Worm (Caenorhabditis elegans) whole organism, L1 larva: Measurements from ENCODE around the gene ell-1.
A peak's percentile ranks its signal among the peaks of the same experiment; 100 is the strongest.
"Not testable (repeated sequence)": the region's sequence is repeated elsewhere in the genome, so short reads cannot be mapped to it uniquely, and the experiment has no call there.

Experiments used
- C16A3.4 ChIP-seq: fragments of 150-350 bp; optimal IDR thresholded peaks from 2 replicates; lab custom pipeline; 2014; ENCODE audit warnings: missing biosample characterization, missing genetic modification characterization
- C34B4.2 ChIP-seq: sonication (generic microtip); optimal IDR thresholded peaks from 2 replicates; lab custom pipeline; 2017; ENCODE audit warnings: mild to moderate bottlenecking, missing genetic modification characterization, missing compliant biosample characterization
- alr-1 ChIP-seq: fragments of 200-800 bp; sonication (Bioruptor generic); optimal IDR thresholded peaks from 2 replicates; lab custom pipeline; 2018; ENCODE audit warnings: borderline replicate concordance, mild to moderate bottlenecking, missing genetic modification characterization, missing compliant biosample characterization
- blmp-1 ChIP-seq: fragments of 150-350 bp; optimal IDR thresholded peaks from 2 replicates; lab custom pipeline; 2014; ENCODE audit warnings: missing biosample characterization, missing genetic modification characterization
- ceh-63 ChIP-seq: fragments of 200-800 bp; sonication (Bioruptor generic); optimal IDR thresholded peaks from 2 replicates; lab custom pipeline; 2018; ENCODE audit warnings: mild to moderate bottlenecking, missing genetic modification characterization, missing compliant biosample characterization
- ceh-8 ChIP-seq: fragments of 200-800 bp; sonication (Bioruptor generic); optimal IDR thresholded peaks from 2 replicates; lab custom pipeline; 2018; ENCODE audit warnings: mild to moderate bottlenecking, missing genetic modification characterization, moderate library complexity, missing compliant biosample characterization
- ceh-82 ChIP-seq, 3 experiments: fragments of 150-350 bp in 1 of 3; sonication (generic microtip) in 2 of 3; optimal IDR thresholded peaks; 2 replicates each; lab custom pipeline; 2014 to 2017; ENCODE audit warnings: missing biosample characterization in 3 of 3, missing genetic modification characterization in 3 of 3
- ceh-88 ChIP-seq: fragments of 200-800 bp; sonication (Bioruptor generic); IDR thresholded peaks from 2 replicates; pipeline ENCODE4 v1.3.6; 2022; ENCODE audit warnings: missing genetic modification characterization, missing compliant biosample characterization
- dpl-1 ChIP-seq, 3 experiments: fragments of 150-350 bp in 2 of 3; sonication (generic microtip) in 1 of 3; optimal IDR thresholded peaks; 2 replicates each; lab custom pipeline; 2014 to 2017; ENCODE audit warnings: missing biosample characterization in 3 of 3, missing genetic modification characterization in 3 of 3, missing genetic modification reagents in 3 of 3
- efl-1 ChIP-seq, 4 experiments: fragments of 150-350 bp; optimal IDR thresholded peaks in 3 of 4; peaks in 1 of 4; 1 replicate in 1 of 4; 2 replicates in 3 of 4; lab custom pipeline; 2014; ENCODE audit warnings: missing biosample characterization in 2 of 4, missing genetic modification characterization in 2 of 4, missing genetic modification reagents in 2 of 4
- efl-3 ChIP-seq: fragments of 200-800 bp; sonication (Bioruptor generic); optimal IDR thresholded peaks from 2 replicates; lab custom pipeline; 2018; ENCODE audit warnings: mild to moderate bottlenecking, missing genetic modification characterization, missing compliant biosample characterization
- egl-13 ChIP-seq: sonication (generic microtip); optimal IDR thresholded peaks from 2 replicates; lab custom pipeline; 2016; ENCODE audit warnings: missing genotype, missing genetic modification reagents, missing genetic modification characterization, missing compliant biosample characterization
- elt-2 ChIP-seq: sonication (generic microtip); optimal IDR thresholded peaks from 2 replicates; lab custom pipeline; 2016; ENCODE audit warnings: missing genetic modification characterization, mild to moderate bottlenecking, inconsistent platforms, missing compliant biosample characterization, missing genetic modification reagents
- ets-5 ChIP-seq: fragments of 200-800 bp; sonication (Bioruptor generic); IDR thresholded peaks from 2 replicates; pipeline ENCODE4 v1.3.6; 2022; ENCODE audit warnings: missing genetic modification characterization, missing compliant biosample characterization
- fkh-10 ChIP-seq: sonication (generic microtip); optimal IDR thresholded peaks from 2 replicates; lab custom pipeline; 2017; ENCODE audit warnings: missing biosample characterization, missing genetic modification reagents, missing genetic modification characterization
- fkh-8 ChIP-seq: sonication (generic microtip); optimal IDR thresholded peaks from 2 replicates; lab custom pipeline; 2016; ENCODE audit warnings: mild to moderate bottlenecking, missing genetic modification characterization, missing compliant biosample characterization
- grh-1 ChIP-seq: fragments of 200-800 bp; sonication (Bioruptor generic); IDR thresholded peaks from 2 replicates; pipeline ENCODE4 v1.3.6; 2022; ENCODE audit warnings: missing genetic modification reagents, missing genetic modification characterization, missing compliant biosample characterization
- hlh-4 ChIP-seq: sonication (generic microtip); optimal IDR thresholded peaks from 2 replicates; lab custom pipeline; 2016; ENCODE audit warnings: mild to moderate bottlenecking, missing genetic modification characterization, missing compliant biosample characterization
- hpl-2 ChIP-seq: fragments of 150-350 bp; optimal IDR thresholded peaks from 2 replicates; lab custom pipeline; 2014; ENCODE audit warnings: missing biosample characterization, missing genetic modification reagents, missing genetic modification characterization
- lin-35 ChIP-seq, 2 experiments: fragments of 150-350 bp; optimal IDR thresholded peaks; 2 replicates each; lab custom pipeline; 2014; ENCODE audit warnings: missing biosample characterization in 2 of 2, missing genetic modification characterization in 2 of 2, missing genetic modification reagents in 2 of 2
- lsy-2 ChIP-seq, 2 experiments: fragments of 150-350 bp; optimal IDR thresholded peaks; 2 replicates each; lab custom pipeline; 2014; ENCODE audit warnings: missing biosample characterization in 2 of 2, missing genetic modification characterization in 2 of 2
- mdl-1 ChIP-seq, 2 experiments: fragments of 150-350 bp; optimal IDR thresholded peaks; 2 replicates each; lab custom pipeline; 2014 to 2017; ENCODE audit warnings: missing biosample characterization in 2 of 2, missing genetic modification characterization in 2 of 2, inconsistent platforms in 1 of 2
- mef-2 ChIP-seq: fragments of 150-350 bp; optimal IDR thresholded peaks from 2 replicates; lab custom pipeline; 2014; ENCODE audit warnings: missing biosample characterization, missing genetic modification characterization
- mep-1 ChIP-seq: fragments of 150-350 bp; optimal IDR thresholded peaks from 2 replicates; lab custom pipeline; 2014; ENCODE audit warnings: missing biosample characterization, missing genetic modification characterization
- nhr-12 ChIP-seq: sonication (generic microtip); optimal IDR thresholded peaks from 2 replicates; lab custom pipeline; 2017; ENCODE audit warnings: missing biosample characterization, missing genetic modification characterization
- nhr-20 ChIP-seq: sonication (generic microtip); optimal IDR thresholded peaks from 2 replicates; lab custom pipeline; 2016; ENCODE audit warnings: mild to moderate bottlenecking, missing genetic modification characterization, missing compliant biosample characterization
- nhr-237 ChIP-seq: fragments of 150-350 bp; optimal IDR thresholded peaks from 2 replicates; lab custom pipeline; 2014; ENCODE audit warnings: missing biosample characterization, missing genetic modification characterization
- nhr-28 ChIP-seq: fragments of 150-350 bp; optimal IDR thresholded peaks from 2 replicates; lab custom pipeline; 2014; ENCODE audit warnings: missing biosample characterization, missing genetic modification characterization
- nhr-71 ChIP-seq: sonication (generic microtip); optimal IDR thresholded peaks from 2 replicates; lab custom pipeline; 2016; ENCODE audit warnings: mild to moderate bottlenecking, missing genetic modification characterization, moderate library complexity, missing compliant biosample characterization
- nhr-77 ChIP-seq: fragments of 150-350 bp; optimal IDR thresholded peaks from 2 replicates; lab custom pipeline; 2014; ENCODE audit warnings: missing biosample characterization, missing genetic modification characterization
- nhr-90 ChIP-seq: sonication (generic microtip); optimal IDR thresholded peaks from 2 replicates; lab custom pipeline; 2016; ENCODE audit warnings: mild to moderate bottlenecking, missing genetic modification characterization, missing compliant biosample characterization; ENCODE audit not compliant: poor library complexity
- pqm-1 ChIP-seq: sonication (generic microtip); optimal IDR thresholded peaks from 3 replicates; lab custom pipeline; 2017; ENCODE audit warnings: missing biosample characterization, missing genetic modification characterization
- snpc-4 ChIP-seq: fragments of 150-350 bp; optimal IDR thresholded peaks from 2 replicates; lab custom pipeline; 2014; ENCODE audit warnings: missing biosample characterization, missing genetic modification characterization
- sox-4 ChIP-seq: sonication (generic microtip); optimal IDR thresholded peaks from 2 replicates; lab custom pipeline; 2016; ENCODE audit warnings: missing genetic modification characterization, missing compliant biosample characterization
- tbx-2 ChIP-seq: sonication (generic microtip); optimal IDR thresholded peaks from 2 replicates; lab custom pipeline; 2016; ENCODE audit warnings: missing genetic modification characterization, missing compliant biosample characterization
- unc-30 ChIP-seq: sonication (generic microtip); optimal IDR thresholded peaks from 2 replicates; lab custom pipeline; 2017; ENCODE audit warnings: missing biosample characterization, missing genetic modification characterization
- unc-62 ChIP-seq: fragments of 150-350 bp; optimal IDR thresholded peaks from 2 replicates; lab custom pipeline; 2014; ENCODE audit warnings: missing biosample characterization, missing genetic modification reagents, missing genetic modification characterization
- unc-98 ChIP-seq: fragments of 200-800 bp; sonication (Bioruptor generic); IDR thresholded peaks from 2 replicates; pipeline ENCODE4 v1.3.6; 2022; ENCODE audit warnings: missing genetic modification characterization, missing compliant biosample characterization
- vab-15 ChIP-seq: sonication (generic microtip); optimal IDR thresholded peaks from 2 replicates; lab custom pipeline; 2017; ENCODE audit warnings: missing genotype, mild to moderate bottlenecking, missing genetic modification characterization, missing compliant biosample characterization
- xbp-1 ChIP-seq: sonication (generic microtip); optimal IDR thresholded peaks from 2 replicates; lab custom pipeline; 2016; ENCODE audit warnings: missing genetic modification characterization, missing compliant biosample characterization
- zip-4 ChIP-seq: fragments of 200-800 bp; sonication (Bioruptor generic); optimal IDR thresholded peaks from 2 replicates; lab custom pipeline; 2018; ENCODE audit warnings: mild to moderate bottlenecking, missing genetic modification characterization, moderate library complexity, missing compliant biosample characterization

Gene ell-1

DNA sequence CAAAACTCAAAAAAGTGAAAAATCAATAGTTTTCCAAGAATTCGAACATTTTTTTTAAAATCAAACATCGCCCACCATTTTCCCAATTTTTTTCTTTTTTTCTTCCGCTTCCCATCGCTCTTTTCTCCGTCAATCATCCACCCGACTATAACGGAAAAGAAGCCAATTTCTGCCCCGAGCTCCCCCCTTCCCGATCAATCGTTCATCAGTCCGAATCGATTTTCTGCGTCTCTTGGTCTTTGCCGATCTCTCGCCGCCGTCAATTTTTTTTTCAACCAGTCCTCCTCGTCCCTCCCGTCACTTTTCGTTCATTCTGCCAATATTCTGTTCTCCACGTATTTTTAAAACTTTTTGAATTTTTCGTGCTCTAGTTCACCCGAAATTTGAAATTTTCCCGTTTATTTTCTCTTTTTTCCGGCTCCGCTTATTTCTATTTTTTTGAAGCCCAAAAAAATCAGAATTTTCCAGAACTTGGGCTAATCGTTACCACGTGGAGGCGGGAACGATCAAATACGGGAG, at the start of gene ell-1:
TSS of gene ell-1 (plus strand) at position 469 of the 519 bp plus-strand sequence.
- TF ChIP-seq ets-5 (GFP tag; lab: Robert Waterston, UW) (no peak), vab-15 (no peak), egl-13 (no peak), sox-4 (tag; lab: Kevin White, UChicago) (no peak), ceh-88 (GFP tag; lab: Robert Waterston, UW) (no peak), ceh-63 (GFP tag; lab: Kevin White, UChicago) (no peak), pqm-1 (tag; lab: Kevin White, UChicago) (no peak), mep-1 (tag; lab: Kevin White, UChicago) (no peak)

DNA sequence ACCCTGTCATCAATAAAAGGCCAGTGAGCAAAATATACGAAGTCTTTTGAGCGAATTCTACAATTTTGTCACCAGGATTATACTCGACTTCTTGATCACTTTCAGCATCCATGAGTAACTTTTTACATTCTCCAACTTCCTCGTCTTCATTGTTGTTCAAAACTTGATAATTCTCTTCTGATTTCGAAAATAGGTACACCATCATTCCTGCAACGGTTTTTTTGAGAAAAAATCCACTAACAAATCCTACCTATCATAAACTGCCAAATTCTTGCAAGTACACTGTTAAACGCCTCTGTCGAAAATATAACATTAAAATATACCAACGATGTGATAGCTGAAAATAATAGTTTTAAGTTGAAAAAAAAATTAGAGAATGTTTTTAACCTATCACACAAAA, 49.4 kb upstream of the ell-1 start:
- TF ChIP-seq unc-98: no peak
- TF ChIP-seq efl-1 (optimal IDR thresholded peaks at IDR 0.05; lab: Kevin White, UChicago): no peak
- peak in 1 of 2 experiments; percentile 89 for TF ChIP-seq efl-1 (GFP tag; optimal IDR thresholded peaks at IDR 0.05 in 1 of 2; lab: Kevin White, UChicago)

DNA sequence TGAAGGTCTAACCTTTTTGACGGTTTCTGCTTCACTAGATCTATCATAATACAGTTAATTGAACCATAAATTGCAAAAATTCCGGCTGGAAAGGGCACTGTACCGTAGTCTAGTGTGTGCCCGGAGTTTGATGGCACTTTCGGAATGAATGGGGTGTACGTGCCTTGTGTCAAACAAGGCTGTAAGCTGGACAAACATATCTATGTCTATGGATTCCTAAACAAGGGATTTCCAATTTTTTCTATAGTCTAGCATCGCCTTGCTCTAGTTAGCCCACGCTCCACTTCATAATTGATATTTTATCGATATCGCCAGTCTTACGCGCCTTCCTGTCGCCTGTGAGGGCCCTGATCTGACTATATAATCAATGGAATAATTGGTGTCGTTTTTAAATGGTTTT, 47.7 kb upstream of the ell-1 start, which contains the start of gene oac-52:
TSS of gene oac-52 (minus strand) at position 101 of the 400 bp plus-strand sequence.
- no peak for TF ChIP-seq fkh-8
- TF ChIP-seq unc-30 (tag; lab: Kevin White, UChicago): no peak
- no peak for TF ChIP-seq xbp-1
- no peak for TF ChIP-seq ceh-8 (GFP tag; lab: Kevin White, UChicago)
- TF ChIP-seq grh-1 (GFP tag; lab: Robert Waterston, UW): no peak
- no peak for TF ChIP-seq alr-1
- TF ChIP-seq hpl-2: no peak
- no peak for TF ChIP-seq mef-2 (tag; lab: Kevin White, UChicago)
- TF ChIP-seq nhr-90 (tag; lab: Kevin White, UChicago): no peak
- no peak for TF ChIP-seq nhr-20 (tag; lab: Kevin White, UChicago)
- no peak for TF ChIP-seq zip-4 (GFP tag; lab: Kevin White, UChicago)
- no peak for TF ChIP-seq ceh-82 (tag; optimal IDR thresholded peaks at IDR 0.05; lab: Kevin White, UChicago)
- no peak for TF ChIP-seq vab-15
- TF ChIP-seq tbx-2 (tag; lab: Kevin White, UChicago): no peak
- no peak for TF ChIP-seq mdl-1 (tag; optimal IDR thresholded peaks at IDR 0.05; lab: Kevin White, UChicago)
- no peak for TF ChIP-seq efl-3 (GFP tag; lab: Kevin White, UChicago)

DNA sequence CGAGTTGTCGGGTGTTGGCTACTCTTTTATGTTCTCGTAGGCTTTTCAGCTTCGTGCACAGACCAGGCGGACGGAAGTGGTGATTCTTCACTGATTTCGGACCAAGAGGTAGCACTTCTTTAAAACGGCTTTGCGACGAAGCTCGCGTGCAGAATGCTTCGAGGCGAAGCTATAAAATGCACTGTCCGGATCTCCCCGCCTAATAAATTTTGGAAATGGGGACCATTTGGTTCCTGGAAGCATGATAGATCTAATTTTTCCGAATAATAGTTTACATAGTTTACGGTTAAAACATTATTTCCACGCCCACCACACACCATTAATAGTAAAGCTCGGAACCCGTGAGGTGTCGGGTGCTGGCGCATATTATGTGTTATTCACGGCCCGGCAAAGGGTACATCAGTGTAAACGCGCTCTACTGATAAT, 46.6 kb upstream of the ell-1 start:
- TF ChIP-seq blmp-1 (no peak), snpc-4 (tag; lab: Kevin White, UChicago) (peak; percentile 9), fkh-10 (GFP tag; lab: Kevin White, UChicago) (no peak)

DNA sequence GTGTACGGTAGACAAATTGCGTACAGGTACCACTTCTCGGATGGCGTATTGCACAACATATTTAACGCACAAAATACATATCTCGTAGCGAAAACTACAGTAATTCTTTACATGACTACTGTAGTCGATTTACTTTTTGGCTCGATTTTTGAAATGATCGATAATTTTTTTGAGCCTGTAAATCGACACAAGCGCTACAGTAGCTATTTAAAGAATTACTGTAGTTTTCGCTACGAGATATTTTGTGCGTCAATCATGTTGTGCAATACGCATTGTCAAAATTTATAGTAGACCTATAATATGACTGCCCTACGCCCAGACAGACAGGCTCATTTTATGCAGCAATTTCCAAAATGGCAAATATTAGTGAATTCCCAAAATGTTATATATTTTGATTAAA, 46.1 kb upstream of the ell-1 start, which contains the start of gene W03B1.5:
TSS of gene W03B1.5 (plus strand) at position 301 of the 400 bp plus-strand sequence.
- TF ChIP-seq zip-4 (GFP tag; lab: Kevin White, UChicago); snpc-4 (tag; lab: Kevin White, UChicago); ceh-8 (GFP tag; lab: Kevin White, UChicago): not testable (repeated sequence)

DNA sequence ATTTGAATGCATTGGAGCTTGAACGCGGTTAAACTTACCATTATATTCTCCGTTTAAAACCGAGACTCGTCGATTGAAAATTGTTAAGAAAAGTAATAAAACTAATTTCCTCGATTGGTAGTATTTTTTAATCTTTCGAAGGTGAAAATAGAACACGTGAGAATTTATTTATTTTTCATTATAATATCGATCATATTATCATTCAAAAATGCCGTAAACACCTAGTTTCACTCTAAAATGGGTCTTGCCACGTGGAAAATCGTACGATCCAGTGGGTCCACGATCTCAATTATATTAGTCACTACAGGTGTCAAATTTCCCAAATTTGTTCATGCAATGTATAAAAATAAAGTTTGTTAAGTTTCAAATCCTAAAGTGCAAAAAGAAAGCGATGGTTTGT, 37.3 kb upstream of the ell-1 start, which contains the start of gene W03B1.9:
TSS of gene W03B1.9 (minus strand) at position 101 of the 400 bp plus-strand sequence.
- TF ChIP-seq nhr-12 (no peak), hlh-4 (tag; lab: Kevin White, UChicago) (no peak), lsy-2 (tag; optimal IDR thresholded peaks at IDR 0.05; lab: Kevin White, UChicago) (no peak), lin-35 (GFP tag; optimal IDR thresholded peaks at IDR 0.05; lab: Kevin White, UChicago) (no peak), vab-15 (no peak), C16A3.4 (no peak), mep-1 (tag; lab: Kevin White, UChicago) (no peak), nhr-77 (tag; lab: Kevin White, UChicago) (no peak), unc-62 (no peak), nhr-28 (tag; lab: Kevin White, UChicago) (no peak), C34B4.2 (tag; lab: Kevin White, UChicago) (no peak), nhr-237 (tag; lab: Kevin White, UChicago) (no peak), ceh-8 (GFP tag; lab: Kevin White, UChicago) (no peak), pqm-1 (tag; lab: Kevin White, UChicago) (no peak), dpl-1 (GFP tag; optimal IDR thresholded peaks at IDR 0.05; lab: Kevin White, UChicago) (no peak), tbx-2 (tag; lab: Kevin White, UChicago) (no peak), zip-4 (GFP tag; lab: Kevin White, UChicago) (no peak), nhr-20 (tag; lab: Kevin White, UChicago) (no peak), elt-2 (no peak), nhr-71 (tag; lab: Kevin White, UChicago) (no peak)
